Fruit fly (Drosophila melanogaster): ENCODE data around the gene mRpS22.
A peak's percentile ranks its signal among the peaks of the same experiment; 100 is the strongest.

The mRpS22 gene

dm6 chr3R:27905695-27906094 is 11.0 kb upstream of the mRpS22 start, which contains the start of gene CG34353 (continued):
- TF ChIP-seq HmgZ (tag; optimal IDR thresholded peaks at IDR 0.05) (peak; percentile 70), CG2199 (GFP tag; IDR thresholded peaks at IDR 0.05) (0 out of 3 replicates have a peak, but pooled peaks have one; percentile 21), gro (GFP tag; optimal IDR thresholded peaks at IDR 0.05) (peak; percentile 34), abd-A (tag; optimal IDR thresholded peaks at IDR 0.05) (peak; percentile 77)

dm6 chr3R:27912147-27912546 is 4.6 kb upstream of the mRpS22 start, which contains the start of gene mil:
Gene mil, plus strand, starts transcription at chr3R:27912447.
- no peak for TF ChIP-seq CG31441 (GFP tag; IDR thresholded peaks at IDR 0.05)
- TF ChIP-seq Usf (GFP tag; optimal IDR thresholded peaks at IDR 0.05) = no peak
- TF ChIP-seq abd-A (tag; optimal IDR thresholded peaks at IDR 0.05) = no peak
- TF ChIP-seq gcm (GFP tag; optimal IDR thresholded peaks at IDR 0.05) = no peak
- TF ChIP-seq CG5180 (GFP tag; optimal IDR thresholded peaks at IDR 0.05) = no peak
- TF ChIP-seq CG3281 (GFP tag; optimal IDR thresholded peaks at IDR 0.05) = no peak
- TF ChIP-seq croc (GFP tag; conservative IDR thresholded peaks at IDR 0.05) = no peak
- TF ChIP-seq BEAF-32 (GFP tag; optimal IDR thresholded peaks at IDR 0.05) = no peak
- TF ChIP-seq vvl (GFP tag; IDR thresholded peaks at IDR 0.05) = no peak
- TF ChIP-seq Nf-YB (GFP tag; optimal IDR thresholded peaks at IDR 0.05) = no peak
- TF ChIP-seq Sry-δ (GFP tag; optimal IDR thresholded peaks at IDR 0.05) = no peak
- TF ChIP-seq Myb (GFP tag; optimal IDR thresholded peaks at IDR 0.05) = no peak
- no peak for TF ChIP-seq fu2 (GFP tag; optimal IDR thresholded peaks at IDR 0.05)
- TF ChIP-seq Bteb2 (GFP tag; optimal IDR thresholded peaks at IDR 0.05) = no peak
- no peak for TF ChIP-seq CG10209 (GFP tag; optimal IDR thresholded peaks at IDR 0.05)
- no peak for TF ChIP-seq CHES-1-like (GFP tag; optimal IDR thresholded peaks at IDR 0.05)
- no peak for TF ChIP-seq CG30403 (GFP tag; optimal IDR thresholded peaks at IDR 0.05)
- TF ChIP-seq Chrac-16 (GFP tag; optimal IDR thresholded peaks at IDR 0.05) = no peak

dm6 chr3R:27919385-27919789 is 2.7 kb downstream of the mRpS22 start, which contains the start of gene Boh1:
Gene Boh1, minus strand, starts transcription at chr3R:27919460.
- TF ChIP-seq CG18764 (GFP tag; optimal IDR thresholded peaks at IDR 0.05) (peak; percentile 6), Hr3 (GFP tag; optimal IDR thresholded peaks at IDR 0.05) (peak; percentile 12), CG12299 (tag; optimal IDR thresholded peaks at IDR 0.05) (peak; percentile 15), Xbp1 (GFP tag; optimal IDR thresholded peaks at IDR 0.05) (peak; percentile 10), CG33213 (GFP tag; optimal IDR thresholded peaks at IDR 0.05) (peak; percentile 22), Nf-YB (GFP tag; optimal IDR thresholded peaks at IDR 0.05) (peak; percentile 15), Pdp1 (GFP tag; optimal IDR thresholded peaks at IDR 0.05) (peak in 1 of 2 experiments; percentile 7), CG2678 (tag; optimal IDR thresholded peaks at IDR 0.05) (peak; percentile 60), BEAF-32 (GFP tag; optimal IDR thresholded peaks at IDR 0.05) (peak; percentile 8), dmrt11E (tag; optimal IDR thresholded peaks at IDR 0.05) (peak; percentile 14), CG10565 (GFP tag; optimal IDR thresholded peaks at IDR 0.05) (no peak), CG17385 (GFP tag; optimal IDR thresholded peaks at IDR 0.05) (peak; percentile 52), CG3407 (GFP tag; optimal IDR thresholded peaks at IDR 0.05) (peak; percentile 10), CG11247 (GFP tag; IDR thresholded peaks at IDR 0.05) (no peak), CG10267 (tag; optimal IDR thresholded peaks at IDR 0.05) (peak; percentile 76), CG7839 (tag; optimal IDR thresholded peaks at IDR 0.05) (peak; percentile 44), gem (tag; optimal IDR thresholded peaks at IDR 0.05) (peak; percentile 54), chif (GFP tag; optimal IDR thresholded peaks at IDR 0.05) (no peak), Ets97D (GFP tag; optimal IDR thresholded peaks at IDR 0.05) (peak; percentile 23), tup (GFP tag; optimal IDR thresholded peaks at IDR 0.05) (no peak), CG12659 (GFP tag; optimal IDR thresholded peaks at IDR 0.05) (peak; percentile 39), CG15696 (tag; optimal IDR thresholded peaks at IDR 0.05) (no peak), BtbVII (GFP tag; optimal IDR thresholded peaks at IDR 0.05) (peak; percentile 26), CG2712 (tag; optimal IDR thresholded peaks at IDR 0.05) (peak; percentile 69), gsb-n (tag; optimal IDR thresholded peaks at IDR 0.05) (peak; percentile 53), tna (GFP tag; IDR thresholded peaks at IDR 0.05; ENCODE audit: partially characterized antibody) (no peak), gsb (GFP tag; IDR thresholded peaks at IDR 0.05) (no peak), D19A (tag; optimal IDR thresholded peaks at IDR 0.05) (peak; percentile 40), CG10147 (GFP tag; optimal IDR thresholded peaks at IDR 0.05) (peak; percentile 8)

Measured in whole organism, embryonic.